Fruit fly (Drosophila melanogaster): ENCODE data around the gene CG15482.

CG15482 gene

dm6 chr2L:13176701-13177249 lies 34.8 kb downstream of the CG15482 start, which contains the start of the genes Sfmbt and CG5439 (continued):
- TF ChIP-seq sob (GFP tag; IDR thresholded peaks at IDR 0.05) = peak; percentile 81
- TF ChIP-seq CG11560 (tag; IDR thresholded peaks at IDR 0.05) = peak; percentile 65; the same call in 2 of the 3 replicates
- TF ChIP-seq CG11695 (GFP tag; IDR thresholded peaks at IDR 0.05) = 0 out of 3 replicates have a peak, but pooled peaks have one; percentile 20
- peak; percentile 60 for TF ChIP-seq nerfin-1 (tag; optimal IDR thresholded peaks at IDR 0.05)
- TF ChIP-seq aop (GFP tag; IDR thresholded peaks at IDR 0.05) = no peak
- TF ChIP-seq CG34422 (GFP tag; IDR thresholded peaks at IDR 0.05) = peak; percentile 70; the same call in 2 of the 3 replicates
- TF ChIP-seq CG3838 (GFP tag; optimal IDR thresholded peaks at IDR 0.05) = peak; percentile 26
- TF ChIP-seq bab2 (GFP tag; optimal IDR thresholded peaks at IDR 0.05) = peak; percentile 82
- peak; percentile 15; the same call in 1 of the 2 replicates for TF ChIP-seq gt (GFP tag; IDR thresholded peaks at IDR 0.05)
- TF ChIP-seq CG34224 (GFP tag; IDR thresholded peaks at IDR 0.05; ENCODE audit: partially characterized antibody) = no peak; the same call in 2 of the 3 replicates
- TF ChIP-seq ranshi (GFP tag; IDR thresholded peaks at IDR 0.05) = peak; percentile 38
- TF ChIP-seq CG2120 (GFP tag; optimal IDR thresholded peaks at IDR 0.05) = peak; percentile 92
- TF ChIP-seq ems (GFP tag; optimal IDR thresholded peaks at IDR 0.05) = peak; percentile 75
- TF ChIP-seq CG7372 (GFP tag; IDR thresholded peaks at IDR 0.05) = peak; percentile 46; the same call in 1 of the 2 replicates
- TF ChIP-seq CG4730 (GFP tag; IDR thresholded peaks at IDR 0.05) = no peak
- no peak for TF ChIP-seq ATbp (GFP tag; optimal IDR thresholded peaks at IDR 0.05)
- TF ChIP-seq CG14014 (GFP tag; IDR thresholded peaks at IDR 0.05) = peak; percentile 68; the same call in 1 of the 2 replicates
- peak; percentile 29 for TF ChIP-seq CG13123 (GFP tag; optimal IDR thresholded peaks at IDR 0.05)
- no peak for TF ChIP-seq CG5180 (GFP tag; optimal IDR thresholded peaks at IDR 0.05)
- TF ChIP-seq cas (GFP tag; IDR thresholded peaks at IDR 0.05) = peak; percentile 44; the same call in 1 of the 2 replicates
- TF ChIP-seq CG31441 (GFP tag; IDR thresholded peaks at IDR 0.05) = peak; percentile 100
- TF ChIP-seq CG9727 (GFP tag; optimal IDR thresholded peaks at IDR 0.05) = peak; percentile 79
- peak; percentile 59 for TF ChIP-seq ci (GFP tag; IDR thresholded peaks at IDR 0.05)
- TF ChIP-seq CG4617 (GFP tag; optimal IDR thresholded peaks at IDR 0.05; ENCODE audit: borderline replicate concordance) = peak; percentile 88
- peak; percentile 79 for TF ChIP-seq trem (tag; optimal IDR thresholded peaks at IDR 0.05)
- peak; percentile 88 for TF ChIP-seq CG13775 (GFP tag; optimal IDR thresholded peaks at IDR 0.05)
- TF ChIP-seq tap (tag; optimal IDR thresholded peaks at IDR 0.05) = no peak
- peak; percentile 76 for TF ChIP-seq psq (GFP tag; optimal IDR thresholded peaks at IDR 0.05)
- TF ChIP-seq Hr3 (GFP tag; optimal IDR thresholded peaks at IDR 0.05) = peak; percentile 89
- TF ChIP-seq HLHmδ (GFP tag; optimal IDR thresholded peaks at IDR 0.05) = peak; percentile 16
- TF ChIP-seq Mad (GFP tag; optimal IDR thresholded peaks at IDR 0.05) = peak; percentile 44
- no peak for TF ChIP-seq dmrt99B (tag; optimal IDR thresholded peaks at IDR 0.05)
- peak; percentile 89 for TF ChIP-seq ind (GFP tag; optimal IDR thresholded peaks at IDR 0.05)
- TF ChIP-seq CG16779 (GFP tag; IDR thresholded peaks at IDR 0.05) = peak; percentile 61; the same call in 1 of the 2 replicates
- no peak for TF ChIP-seq CG3726 (GFP tag; IDR thresholded peaks at IDR 0.05)
- TF ChIP-seq slou (GFP tag; optimal IDR thresholded peaks at IDR 0.05) = peak; percentile 68
- TF ChIP-seq mam (GFP tag; optimal IDR thresholded peaks at IDR 0.05) = peak; percentile 86
- peak; percentile 56; the same call in 1 of the 2 replicates for TF ChIP-seq nerfin-2 (GFP tag; IDR thresholded peaks at IDR 0.05; ENCODE audit: partially characterized antibody)
- TF ChIP-seq Hr51 (GFP tag; optimal IDR thresholded peaks at IDR 0.05) = peak in 1 of 2 experiments; percentile 75
- TF ChIP-seq Dip3 (GFP tag; optimal IDR thresholded peaks at IDR 0.05) = peak; percentile 75
- TF ChIP-seq Six4 (GFP tag; optimal IDR thresholded peaks at IDR 0.05) = peak; percentile 12
- 0 out of 3 replicates have a peak, but pooled peaks have one; percentile 26 for TF ChIP-seq Optix (GFP tag; IDR thresholded peaks at IDR 0.05)
- TF ChIP-seq Sox102F (GFP tag; optimal IDR thresholded peaks at IDR 0.05) = no peak
- no peak for TF ChIP-seq caup (GFP tag; optimal IDR thresholded peaks at IDR 0.05; ENCODE audit: severe bottlenecking)
- no peak for TF ChIP-seq wek (GFP tag; optimal IDR thresholded peaks at IDR 0.05)
- TF ChIP-seq CG5953 (GFP tag; IDR thresholded peaks at IDR 0.05) = no peak
- no peak for TF ChIP-seq nom (GFP tag; optimal IDR thresholded peaks at IDR 0.05)
- TF ChIP-seq CG7839 (tag; optimal IDR thresholded peaks at IDR 0.05) = no peak
- peak; percentile 81 for TF ChIP-seq CHES-1-like (GFP tag; optimal IDR thresholded peaks at IDR 0.05)
- TF ChIP-seq Hmx (GFP tag; optimal IDR thresholded peaks at IDR 0.05) = peak; percentile 33

Data from whole organism, embryonic.